Worm (Caenorhabditis elegans): ENCODE data around the gene nhr-282.
"Not testable (repeated sequence)": the region's sequence is repeated elsewhere in the genome, so short reads cannot be mapped to it uniquely, and the experiment has no call there.

DNA sequence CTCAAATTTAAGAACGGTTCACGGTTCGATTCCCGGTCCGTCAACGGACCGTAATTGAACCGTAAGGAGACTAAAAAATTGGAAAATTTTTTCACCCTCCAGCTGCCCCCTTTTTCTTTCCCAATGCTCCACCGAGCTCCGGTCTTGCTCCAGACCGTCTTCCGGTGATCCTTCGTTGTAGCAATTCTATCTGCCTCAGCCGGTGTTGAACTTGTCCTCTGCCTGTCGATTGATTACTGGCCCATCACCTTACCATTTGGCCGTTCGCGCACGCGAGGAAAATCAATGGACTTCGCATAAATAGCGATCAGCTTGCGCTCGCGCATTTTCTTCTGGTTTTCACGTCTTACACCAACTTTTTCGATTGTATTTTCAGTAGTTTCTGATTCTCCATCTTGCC lies 44.7 kb upstream of the nhr-282 start:
- not testable (repeated sequence) for TF ChIP-seq lin-15B (tag; optimal IDR thresholded peaks at IDR 0.05); unc-30 (tag; optimal IDR thresholded peaks at IDR 0.05); C16A3.4 (tag; optimal IDR thresholded peaks at IDR 0.05); ama-1 (optimal IDR thresholded peaks at IDR 0.05); unc-98 (GFP tag; IDR thresholded peaks at IDR 0.05); lin-13 (GFP tag; optimal IDR thresholded peaks at IDR 0.05); tlp-1 (tag; optimal IDR thresholded peaks at IDR 0.05); fkh-10 (GFP tag; optimal IDR thresholded peaks at IDR 0.05); unc-130 (tag; optimal IDR thresholded peaks at IDR 0.05); skn-1 (tag; optimal IDR thresholded peaks at IDR 0.05); nhr-77 (tag; optimal IDR thresholded peaks at IDR 0.05); lin-39 (tag; optimal IDR thresholded peaks at IDR 0.05)

Measured in whole organism, L1 larva.